Fruit fly (Drosophila melanogaster) whole organism, pupa: Measurements from ENCODE around the gene CG43845.

Experiments used
- CG12605 ChIP-seq: fragments of 200-800 bp; sonication (Bioruptor generic); IDR thresholded peaks from 2 replicates; pipeline ENCODE4 v1.3.6; 2022; ENCODE audit warnings: missing biosample characterization, missing genetic modification characterization
- CG14655 ChIP-seq: fragments of 200-800 bp; sonication (Bioruptor generic); optimal IDR thresholded peaks from 3 replicates; lab custom pipeline; 2017; ENCODE audit warnings: mild to moderate bottlenecking, missing biosample characterization, missing genetic modification reagents, missing genetic modification characterization
- CG32121 ChIP-seq: fragments of 200-800 bp; sonication (Bioruptor generic); IDR thresholded peaks from 2 replicates; pipeline ENCODE4 v1.3.6; 2022; ENCODE audit warnings: missing biosample characterization, missing genetic modification characterization
- CG8159 ChIP-seq: fragments of 200-800 bp; sonication (Bioruptor generic); optimal IDR thresholded peaks from 3 replicates; lab custom pipeline; 2018; ENCODE audit warnings: missing biosample characterization, mild to moderate bottlenecking, missing genetic modification characterization, moderate library complexity
- Pif1A ChIP-seq: fragments of 200-800 bp; sonication (Bioruptor generic); optimal IDR thresholded peaks from 3 replicates; lab custom pipeline; 2016; ENCODE audit warnings: missing biosample characterization, missing genetic modification characterization
- rn ChIP-seq: fragments of 200-800 bp; sonication (Bioruptor generic); IDR thresholded peaks from 2 replicates; pipeline ENCODE4 v1.3.6; 2022; ENCODE audit warnings: missing biosample characterization, missing genetic modification characterization

DNA sequence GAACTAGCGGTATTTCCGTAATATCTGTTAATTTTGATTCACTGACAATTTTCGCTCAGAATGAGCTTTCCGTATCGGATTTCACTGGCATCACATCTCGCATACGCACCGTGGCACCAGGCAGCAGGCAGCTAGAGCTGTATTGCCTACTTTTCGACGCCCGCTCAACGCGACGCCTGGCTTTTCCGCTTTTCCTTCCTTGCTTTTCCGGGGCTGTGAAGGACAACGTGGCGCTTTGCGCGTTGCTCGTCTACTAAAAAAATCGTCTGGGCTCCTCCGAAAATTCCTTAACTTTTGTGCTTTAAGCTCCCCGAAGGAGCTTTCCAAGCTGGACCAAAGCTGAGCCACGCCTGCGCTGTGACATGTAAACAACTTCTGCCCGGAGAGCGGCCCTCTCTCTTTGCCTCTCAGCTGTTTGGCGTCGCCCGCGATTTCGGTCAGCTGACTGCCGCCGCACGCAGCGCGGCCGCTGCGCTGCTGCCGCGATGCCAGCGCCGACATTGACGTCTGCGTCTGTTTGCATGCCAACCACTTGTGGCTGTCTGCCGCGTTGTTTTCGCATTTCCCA is at the start of gene CG43845, which contains the start of gene Nmdar1:
- TF ChIP-seq CG14655 (GFP tag; lab: Kevin White, UChicago) (no peak), CG8159 (tag; lab: Kevin White, UChicago) (no peak), Pif1A (GFP tag; lab: Kevin White, UChicago) (no peak), CG12605 (peak; percentile 95), rn (GFP tag; lab: Robert Waterston, UW) (no peak), CG32121 (GFP tag; lab: Robert Waterston, UW) (no peak)
